Worm (Caenorhabditis elegans) whole organism, L4 larva: ENCODE results near the gene oac-59.

Experiments used
- F44E2.7 ChIP-seq: fragments of 200-800 bp; sonication (Bioruptor generic); IDR thresholded peaks from 2 replicates; pipeline ENCODE4 v2.1.2; 2022; ENCODE audit warnings: missing genetic modification characterization, missing compliant biosample characterization
- ceh-82 ChIP-seq: sonication (generic microtip); optimal IDR thresholded peaks from 2 replicates; lab custom pipeline; 2017; ENCODE audit warnings: missing biosample characterization, missing genetic modification characterization
- ctbp-1 ChIP-seq: fragments of 200-800 bp; sonication (Bioruptor generic); IDR thresholded peaks from 2 replicates; pipeline ENCODE4 v1.3.6; 2022; ENCODE audit warnings: missing genetic modification reagents, missing genetic modification characterization, missing compliant biosample characterization
- egl-27 ChIP-seq: sonication (generic microtip); optimal IDR thresholded peaks from 3 replicates; lab custom pipeline; 2017; ENCODE audit warnings: missing biosample characterization, missing genetic modification reagents, missing genetic modification characterization
- mdl-1 ChIP-seq, 2 experiments: fragments of 150-350 bp in 1 of 2; sonication (generic microtip) in 1 of 2; optimal IDR thresholded peaks; 2 replicates each; lab custom pipeline; 2014 to 2017; ENCODE audit warnings: missing biosample characterization in 2 of 2, missing genetic modification characterization in 2 of 2
- nhr-11 ChIP-seq: fragments of 150-350 bp; optimal IDR thresholded peaks from 2 replicates; lab custom pipeline; 2014; ENCODE audit warnings: missing biosample characterization, missing genetic modification characterization
- snpc-4 ChIP-seq: fragments of 150-350 bp; optimal IDR thresholded peaks from 2 replicates; lab custom pipeline; 2014; ENCODE audit warnings: missing biosample characterization, missing genetic modification characterization

ce11 chrIV:12261353-12261752 is 39.7 kb downstream of the oac-59 start, which contains the start of gene sre-14:
- TF ChIP-seq egl-27 (tag; lab: Kevin White, UChicago) (no peak), snpc-4 (tag; lab: Kevin White, UChicago) (no peak), nhr-11 (no peak), ceh-82 (no peak), mdl-1 (tag; optimal IDR thresholded peaks at IDR 0.05; lab: Kevin White, UChicago) (no peak), F44E2.7 (GFP tag; lab: Robert Waterston, UW) (no peak), ctbp-1 (GFP tag; lab: Robert Waterston, UW) (no peak)
